Fruit fly (Drosophila melanogaster) whole organism, wandering third instar larva: Measurements from ENCODE around the gene CG8478.

Experiments
- Dfd ChIP-seq: fragments of >200 bp; optimal IDR thresholded peaks from 2 replicates; lab custom pipeline; 2017; ENCODE audit warnings: missing biosample characterization, missing genetic modification characterization
- GATAd ChIP-seq: sonication (Bioruptor generic); optimal IDR thresholded peaks from 2 replicates; lab custom pipeline; 2016; ENCODE audit warnings: missing biosample characterization, missing genetic modification characterization
- Mio ChIP-seq: sonication (Bioruptor generic); optimal IDR thresholded peaks from 2 replicates; lab custom pipeline; 2016; ENCODE audit warnings: missing biosample characterization, missing genetic modification characterization
- OdsH ChIP-seq: fragments of 200-800 bp; sonication (Bioruptor generic); optimal IDR thresholded peaks from 2 replicates; lab custom pipeline; 2016; ENCODE audit warnings: missing biosample characterization, mild to moderate bottlenecking, missing genetic modification characterization
- Vsx2 ChIP-seq: fragments of 200-300, 225-300 bp; sonication (Bioruptor generic); optimal IDR thresholded peaks from 2 replicates; lab custom pipeline; 2018; ENCODE audit warnings: missing biosample characterization, missing genetic modification characterization; ENCODE audit not compliant: partially characterized antibody
- dmrt93B ChIP-seq: fragments of 200-800 bp; sonication (Bioruptor generic); optimal IDR thresholded peaks from 2 replicates; lab custom pipeline; 2018; ENCODE audit warnings: missing biosample characterization, mild to moderate bottlenecking, missing genetic modification characterization
- foxo ChIP-seq, 2 experiments: fragments of 200-800 bp; sonication (Bioruptor generic); optimal IDR thresholded peaks; 2 replicates in 1 of 2; 3 replicates in 1 of 2; lab custom pipeline; 2016 to 2017; ENCODE audit warnings: missing biosample characterization in 2 of 2, missing genetic modification characterization in 2 of 2
- h ChIP-seq: fragments of 200-800 bp; sonication (Bioruptor generic); optimal IDR thresholded peaks from 3 replicates; lab custom pipeline; 2016; ENCODE audit warnings: missing biosample characterization, mild to moderate bottlenecking, missing genetic modification characterization
- lola ChIP-seq: fragments of >200 bp; optimal IDR thresholded peaks from 2 replicates; lab custom pipeline; 2017; ENCODE audit warnings: missing biosample characterization, missing genetic modification characterization
- pan ChIP-seq: fragments of >200 bp; optimal IDR thresholded peaks from 2 replicates; lab custom pipeline; 2017

DNA sequence ATGACTTTTGCATAAGTTTGCCTTT is 15.8 kb upstream of the CG8478 start, which contains the start of gene PpD3:
- TF ChIP-seq foxo (GFP tag; optimal IDR thresholded peaks at IDR 0.05; lab: Kevin White, UChicago): no peak
- no peak for TF ChIP-seq pan (lab: Kevin White, UChicago)
- no peak for TF ChIP-seq Mio (GFP tag; lab: Kevin White, UChicago)
- TF ChIP-seq dmrt93B (GFP tag; lab: Kevin White, UChicago): no peak
- no peak for TF ChIP-seq lola
- no peak for TF ChIP-seq Dfd (GFP tag; lab: Kevin White, UChicago)
- TF ChIP-seq OdsH: no peak
- TF ChIP-seq GATAd: no peak
- no peak for TF ChIP-seq Vsx2
- TF ChIP-seq h (GFP tag; lab: Kevin White, UChicago): no peak
